Fruit fly (Drosophila melanogaster) whole organism, embryonic: ENCODE results near the gene CG17124.
A peak's percentile ranks its signal among the peaks of the same experiment; 100 is the strongest.

Source experiments
- BEAF-32 ChIP-seq: fragments of 200-800 bp; sonication (Bioruptor generic); optimal IDR thresholded peaks from 3 replicates; lab custom pipeline; 2017; ENCODE audit warnings: missing biosample characterization, missing genetic modification characterization, mild to moderate bottlenecking, moderate library complexity, missing genetic modification reagents
- CG11085 ChIP-seq: fragments of 200-800 bp; sonication (Bioruptor generic); IDR thresholded peaks from 2 replicates; pipeline ENCODE4 v1.3.6; 2022; ENCODE audit warnings: missing biosample characterization, missing genetic modification characterization
- CG11398 ChIP-seq: fragments of 200-800 bp; sonication (Bioruptor generic); optimal IDR thresholded peaks from 2 replicates; lab custom pipeline; 2016; ENCODE audit warnings: missing biosample characterization, missing genetic modification characterization
- CG11504 ChIP-seq: fragments of 200-800 bp; sonication (Bioruptor generic); optimal IDR thresholded peaks from 3 replicates; lab custom pipeline; 2019; ENCODE audit warnings: missing biosample characterization, mild to moderate bottlenecking, missing genetic modification characterization, moderate library complexity
- CG11560 ChIP-seq: fragments of 200-800 bp; sonication (Bioruptor generic); IDR thresholded peaks from 3 replicates; pipeline ENCODE4 v1.3.6; 2022; ENCODE audit warnings: missing biosample characterization, missing genetic modification characterization
- CG12744 ChIP-seq: fragments of 200-800 bp; sonication (Bioruptor generic); optimal IDR thresholded peaks from 2 replicates; lab custom pipeline; 2016; ENCODE audit warnings: missing biosample characterization, missing genetic modification characterization
- CG13624 ChIP-seq: fragments of 200-800 bp; sonication (Bioruptor generic); optimal IDR thresholded peaks from 2 replicates; lab custom pipeline; 2016; ENCODE audit warnings: missing biosample characterization, missing genetic modification characterization
- CG15269 ChIP-seq: fragments of 200-800 bp; sonication (Bioruptor generic); optimal IDR thresholded peaks from 2 replicates; lab custom pipeline; 2018; ENCODE audit warnings: missing biosample characterization, mild to moderate bottlenecking, missing genetic modification characterization, moderate library complexity
- CG1529 ChIP-seq: fragments of 200-800 bp; sonication (Bioruptor generic); optimal IDR thresholded peaks from 3 replicates; lab custom pipeline; 2018; ENCODE audit warnings: missing biosample characterization, missing genetic modification characterization
- CG15514 ChIP-seq: fragments of 200-800 bp; sonication (Bioruptor generic); optimal IDR thresholded peaks from 3 replicates; lab custom pipeline; 2017; ENCODE audit warnings: missing biosample characterization, missing genetic modification characterization, mild to moderate bottlenecking, moderate library complexity, missing genetic modification reagents
- CG18619 ChIP-seq: fragments of 200-800 bp; sonication (Bioruptor generic); optimal IDR thresholded peaks from 3 replicates; lab custom pipeline; 2017; ENCODE audit warnings: missing biosample characterization, mild to moderate bottlenecking, missing genetic modification characterization
- CG33557 ChIP-seq: fragments of 200-800 bp; sonication (Bioruptor generic); optimal IDR thresholded peaks from 2 replicates; lab custom pipeline; 2019; ENCODE audit warnings: missing biosample characterization, mild to moderate bottlenecking, missing genetic modification characterization, moderate library complexity
- CG4282 ChIP-seq: fragments of 200-800 bp; sonication (Bioruptor generic); optimal IDR thresholded peaks from 2 replicates; lab custom pipeline; 2016; ENCODE audit warnings: missing biosample characterization, missing genetic modification characterization
- CG4360 ChIP-seq: fragments of 200-800 bp; sonication (Bioruptor generic); IDR thresholded peaks from 2 replicates; pipeline ENCODE4 v1.3.6; 2022; ENCODE audit warnings: missing biosample characterization, missing genetic modification characterization
- CG4820 ChIP-seq: fragments of 200-800 bp; sonication (Bioruptor generic); optimal IDR thresholded peaks from 3 replicates; lab custom pipeline; 2016; ENCODE audit warnings: missing biosample characterization, missing genetic modification characterization
- CG6272 ChIP-seq: fragments of 200-800 bp; sonication (Bioruptor generic); IDR thresholded peaks from 2 replicates; pipeline ENCODE4 v1.3.6; 2022; ENCODE audit warnings: missing biosample characterization, missing genetic modification characterization
- CG6683 ChIP-seq: fragments of 200-800 bp; sonication (Bioruptor generic); optimal IDR thresholded peaks from 2 replicates; lab custom pipeline; 2017; ENCODE audit warnings: missing biosample characterization, mild to moderate bottlenecking, missing genetic modification characterization, missing genetic modification reagents
- CG8924 ChIP-seq: fragments of 200-800 bp; optimal IDR thresholded peaks from 3 replicates; lab custom pipeline; 2019; ENCODE audit warnings: missing biosample characterization, mild to moderate bottlenecking, missing genetic modification characterization, moderate library complexity
- CG8944 ChIP-seq: fragments of 200-800 bp; sonication (Bioruptor generic); optimal IDR thresholded peaks from 3 replicates; lab custom pipeline; 2016; ENCODE audit warnings: missing biosample characterization, missing genetic modification characterization
- Dbx ChIP-seq: fragments of 200-800 bp; sonication (Bioruptor generic); IDR thresholded peaks from 3 replicates; pipeline ENCODE4 v1.3.6; 2022; ENCODE audit warnings: missing biosample characterization, missing genetic modification characterization
- Dfd ChIP-seq, 2 experiments: fragments of >200 bp; optimal IDR thresholded peaks; 2 replicates each; lab custom pipeline; 2017; ENCODE audit warnings: missing biosample characterization in 2 of 2, missing genetic modification characterization in 2 of 2
- Drgx ChIP-seq: fragments of 200-800 bp; sonication (Bioruptor generic); IDR thresholded peaks from 2 replicates; pipeline ENCODE4 v1.3.6; 2022; ENCODE audit warnings: missing biosample characterization, missing genetic modification characterization
- E2f1 ChIP-seq: fragments of 200-800 bp; sonication (Bioruptor generic); IDR thresholded peaks from 2 replicates; pipeline ENCODE4 v1.3.6; 2022; ENCODE audit warnings: missing biosample characterization, missing genetic modification characterization
- E2f2 ChIP-seq: fragments of 200-800 bp; sonication (Bioruptor generic); IDR thresholded peaks from 2 replicates; pipeline ENCODE4 v1.3.6; 2022; ENCODE audit warnings: missing biosample characterization, missing genetic modification characterization
- Fer2 ChIP-seq: fragments of 200-800 bp; sonication (Bioruptor generic); optimal IDR thresholded peaks from 2 replicates; lab custom pipeline; 2018; ENCODE audit warnings: missing biosample characterization, mild to moderate bottlenecking, missing genetic modification characterization, moderate library complexity
- Gsc ChIP-seq: fragments of 200-800 bp; sonication (Bioruptor generic); IDR thresholded peaks from 2 replicates; pipeline ENCODE4 v1.3.6; 2022; ENCODE audit warnings: missing biosample characterization, missing genetic modification characterization
- Hey ChIP-seq: fragments of 200-800 bp; sonication (Bioruptor generic); optimal IDR thresholded peaks from 3 replicates; lab custom pipeline; 2018; ENCODE audit warnings: missing biosample characterization, mild to moderate bottlenecking, missing genetic modification characterization
- Hmr ChIP-seq: fragments of 200-800 bp; sonication (Bioruptor generic); optimal IDR thresholded peaks from 3 replicates; lab custom pipeline; 2017; ENCODE audit warnings: mild to moderate bottlenecking, missing biosample characterization, missing genetic modification reagents, missing genetic modification characterization
- Lhr ChIP-seq: fragments of 200-800 bp; sonication (Bioruptor generic); optimal IDR thresholded peaks from 3 replicates; lab custom pipeline; 2017; ENCODE audit warnings: mild to moderate bottlenecking, missing biosample characterization, missing genetic modification reagents, missing genetic modification characterization
- MBD-R2 ChIP-seq: fragments of 200-800 bp; sonication (Bioruptor generic); IDR thresholded peaks from 2 replicates; pipeline ENCODE4 v1.3.6; 2022; ENCODE audit warnings: missing biosample characterization, missing genetic modification characterization
- Opbp ChIP-seq: fragments of 200-800 bp; sonication (Bioruptor generic); IDR thresholded peaks from 3 replicates; pipeline ENCODE4 v1.3.6; 2022; ENCODE audit warnings: missing biosample characterization, missing genetic modification characterization; ENCODE audit not compliant: partially characterized antibody
- Six4 ChIP-seq: fragments of 200-800 bp; sonication (Bioruptor generic); optimal IDR thresholded peaks from 2 replicates; lab custom pipeline; 2016; ENCODE audit warnings: missing biosample characterization, missing genetic modification characterization
- Usf ChIP-seq: fragments of 200-800 bp; sonication (Bioruptor generic); optimal IDR thresholded peaks from 2 replicates; lab custom pipeline; 2017; ENCODE audit warnings: missing genotype, missing biosample characterization, missing genetic modification characterization
- Xbp1 ChIP-seq: fragments of 200-800 bp; sonication (Bioruptor generic); optimal IDR thresholded peaks from 3 replicates; lab custom pipeline; 2016; ENCODE audit warnings: missing biosample characterization, mild to moderate bottlenecking, missing genetic modification characterization
- abd-A ChIP-seq: fragments of 200-800 bp; sonication (Bioruptor generic); optimal IDR thresholded peaks from 3 replicates; lab custom pipeline; 2019; ENCODE audit warnings: missing biosample characterization, mild to moderate bottlenecking, missing genetic modification characterization, moderate library complexity
- az2 ChIP-seq: fragments of 200-800 bp; sonication (Bioruptor generic); optimal IDR thresholded peaks from 3 replicates; lab custom pipeline; 2016; ENCODE audit warnings: missing biosample characterization, missing genetic modification characterization
- cato ChIP-seq: fragments of 200-800 bp; sonication (Bioruptor generic); optimal IDR thresholded peaks from 2 replicates; lab custom pipeline; 2016; ENCODE audit warnings: missing biosample characterization, missing genetic modification characterization, borderline replicate concordance
- chinmo ChIP-seq: fragments of 200-800 bp; sonication (Bioruptor generic); IDR thresholded peaks from 4 replicates; pipeline ENCODE4 v1.3.6; 2022; ENCODE audit warnings: missing biosample characterization, missing genetic modification characterization; ENCODE audit not compliant: partially characterized antibody
- crc ChIP-seq: fragments of 200-800 bp; sonication (Bioruptor generic); optimal IDR thresholded peaks from 2 replicates; lab custom pipeline; 2016; ENCODE audit warnings: missing biosample characterization, missing genetic modification characterization
- eyg ChIP-seq: fragments of 200-800 bp; sonication (Bioruptor generic); optimal IDR thresholded peaks from 3 replicates; lab custom pipeline; 2016; ENCODE audit warnings: missing biosample characterization, missing genetic modification characterization
- fd102C ChIP-seq: fragments of 200-800 bp; sonication (Bioruptor generic); optimal IDR thresholded peaks from 2 replicates; lab custom pipeline; 2018; ENCODE audit warnings: missing biosample characterization, mild to moderate bottlenecking, missing genetic modification characterization, moderate library complexity
- fu2 ChIP-seq: fragments of 200-800 bp; sonication (Bioruptor generic); optimal IDR thresholded peaks from 2 replicates; lab custom pipeline; 2016; ENCODE audit warnings: missing biosample characterization, missing genetic modification characterization
- gcm2 ChIP-seq: fragments of 200-800 bp; sonication (Bioruptor generic); optimal IDR thresholded peaks from 2 replicates; lab custom pipeline; 2016; ENCODE audit warnings: missing biosample characterization, missing genetic modification characterization
- lbe ChIP-seq: fragments of 200-800 bp; sonication (Bioruptor generic); optimal IDR thresholded peaks from 2 replicates; lab custom pipeline; 2016; ENCODE audit warnings: missing biosample characterization, mild to moderate bottlenecking, missing genetic modification characterization
- lilli ChIP-seq: fragments of 200-800 bp; sonication (Bioruptor generic); optimal IDR thresholded peaks from 3 replicates; lab custom pipeline; 2016; ENCODE audit warnings: missing biosample characterization, missing genetic modification characterization
- lmd ChIP-seq: fragments of 200-800 bp; sonication (Bioruptor generic); IDR thresholded peaks from 2 replicates; pipeline ENCODE4 v1.3.6; 2022; ENCODE audit warnings: missing biosample characterization, missing genetic modification characterization
- pum ChIP-seq: fragments of 200-800 bp; sonication (Bioruptor generic); optimal IDR thresholded peaks from 2 replicates; lab custom pipeline; 2016; ENCODE audit warnings: missing biosample characterization, missing genetic modification characterization
- repo ChIP-seq: fragments of 200-800 bp; sonication (Bioruptor generic); optimal IDR thresholded peaks from 2 replicates; lab custom pipeline; 2016; ENCODE audit warnings: missing biosample characterization, missing genetic modification characterization
- ro ChIP-seq: fragments of 200-800 bp; sonication (Bioruptor generic); IDR thresholded peaks from 2 replicates; pipeline ENCODE4 v1.3.6; 2022; ENCODE audit warnings: missing biosample characterization, missing genetic modification characterization
- tll ChIP-seq, 2 experiments: fragments of 200-800 bp in 1 of 2; fragments of >200 bp in 1 of 2; sonication (Bioruptor generic) in 1 of 2; optimal IDR thresholded peaks; 2 replicates each; lab custom pipeline; 2017 to 2019; ENCODE audit warnings: missing biosample characterization in 2 of 2, missing genetic modification characterization in 2 of 2, mild to moderate bottlenecking in 1 of 2, moderate library complexity in 1 of 2
- tx ChIP-seq: fragments of 200-800 bp; sonication (Bioruptor generic); optimal IDR thresholded peaks from 2 replicates; lab custom pipeline; 2016; ENCODE audit warnings: missing biosample characterization, missing genetic modification characterization

Gene CG17124

dm6 chr2L:10767597-10768188 lies 11.6 kb upstream of the CG17124 start, which contains the start of gene Ubc2 (continued):
- peak; percentile 48 for TF ChIP-seq Lhr (GFP tag; lab: Kevin White, UChicago)
- TF ChIP-seq CG18619 (GFP tag; lab: Kevin White, UChicago): no peak
- no peak for TF ChIP-seq E2f1 (GFP tag; lab: Robert Waterston, UW)
- peak; percentile 46 for TF ChIP-seq Xbp1 (GFP tag; lab: Kevin White, UChicago)
- 0 out of 4 replicates have a peak, but pooled peaks have one; percentile 7 for TF ChIP-seq chinmo (GFP tag; lab: Robert Waterston, UW)
- TF ChIP-seq CG6272 (GFP tag; lab: Robert Waterston, UW): peak; percentile 31; the same call in 1 of the 2 replicates
- TF ChIP-seq fu2: peak; percentile 5
- TF ChIP-seq tll (GFP tag; optimal IDR thresholded peaks at IDR 0.05; lab: Kevin White, UChicago): no peak
- TF ChIP-seq E2f2: peak; percentile 79
- TF ChIP-seq Usf (GFP tag; lab: Kevin White, UChicago): no peak
- TF ChIP-seq BEAF-32: peak; percentile 84
- TF ChIP-seq Opbp (GFP tag; lab: Robert Waterston, UW): peak; percentile 90
- no peak for TF ChIP-seq Drgx
- no peak for TF ChIP-seq cato
- TF ChIP-seq Gsc (GFP tag; lab: Robert Waterston, UW): no peak
- TF ChIP-seq CG4820 (GFP tag; lab: Kevin White, UChicago): no peak
- no peak for TF ChIP-seq lmd (GFP tag; lab: Robert Waterston, UW)
- no peak for TF ChIP-seq fd102C (GFP tag; lab: Kevin White, UChicago)
- TF ChIP-seq Fer2 (tag; lab: Kevin White, UChicago): no peak
- TF ChIP-seq eyg: peak; percentile 15
- peak; percentile 93 for TF ChIP-seq MBD-R2 (GFP tag; lab: Robert Waterston, UW)
- TF ChIP-seq Dfd (GFP tag; optimal IDR thresholded peaks at IDR 0.05; lab: Kevin White, UChicago): no peak
- TF ChIP-seq Six4 (GFP tag; lab: Kevin White, UChicago): no peak
- TF ChIP-seq CG11560 (tag; lab: Robert Waterston, UW): no peak
- peak; percentile 70 for TF ChIP-seq CG15514 (GFP tag; lab: Kevin White, UChicago)
- TF ChIP-seq CG33557: no peak
- peak; percentile 36 for TF ChIP-seq CG11398 (GFP tag; lab: Kevin White, UChicago)
- TF ChIP-seq crc (GFP tag; lab: Kevin White, UChicago): no peak
- TF ChIP-seq Hmr (GFP tag; lab: Kevin White, UChicago): no peak
- peak; percentile 13 for TF ChIP-seq CG8944 (GFP tag; lab: Kevin White, UChicago)
- no peak for TF ChIP-seq ro (GFP tag; lab: Robert Waterston, UW)
- TF ChIP-seq CG11504: no peak
- no peak for TF ChIP-seq Hey (tag; lab: Kevin White, UChicago)
- no peak for TF ChIP-seq az2 (GFP tag; lab: Kevin White, UChicago)
- no peak for TF ChIP-seq CG11085
- TF ChIP-seq repo (GFP tag; lab: Kevin White, UChicago): no peak
- peak; percentile 13 for TF ChIP-seq pum
- no peak for TF ChIP-seq CG6683 (GFP tag; lab: Kevin White, UChicago)
- no peak for TF ChIP-seq tx (GFP tag; lab: Kevin White, UChicago)
- TF ChIP-seq lilli (GFP tag; lab: Kevin White, UChicago): peak; percentile 63
- peak; percentile 47 for TF ChIP-seq CG13624
- no peak for TF ChIP-seq CG4360
- no peak for TF ChIP-seq gcm2 (GFP tag; lab: Kevin White, UChicago)
- no peak for TF ChIP-seq CG4282 (GFP tag; lab: Kevin White, UChicago)
- TF ChIP-seq CG12744 (GFP tag; lab: Kevin White, UChicago): peak; percentile 4
- no peak for TF ChIP-seq abd-A (tag; lab: Kevin White, UChicago)
- TF ChIP-seq Dbx (GFP tag; lab: Robert Waterston, UW): 0 out of 3 replicates have a peak, but pooled peaks have one; percentile 22
- no peak for TF ChIP-seq CG15269 (tag; lab: Kevin White, UChicago)
- TF ChIP-seq lbe: no peak
- TF ChIP-seq CG1529 (GFP tag; lab: Kevin White, UChicago): no peak
- TF ChIP-seq CG8924 (tag; lab: Kevin White, UChicago): no peak
